Worm (Caenorhabditis elegans) whole organism, L4/young adult: ENCODE data around the gene F43C11.10.

ENCODE experiments used
- dao-5 ChIP-seq: sonication (generic microtip); optimal IDR thresholded peaks from 2 replicates; lab custom pipeline; 2016; ENCODE audit warnings: missing genotype, missing genetic modification characterization, moderate library complexity, missing compliant biosample characterization
- him-1 ChIP-seq: sonication (generic microtip); optimal IDR thresholded peaks from 2 replicates; lab custom pipeline; 2016; ENCODE audit warnings: missing genotype, missing genetic modification reagents, missing genetic modification characterization, missing compliant biosample characterization

DNA sequence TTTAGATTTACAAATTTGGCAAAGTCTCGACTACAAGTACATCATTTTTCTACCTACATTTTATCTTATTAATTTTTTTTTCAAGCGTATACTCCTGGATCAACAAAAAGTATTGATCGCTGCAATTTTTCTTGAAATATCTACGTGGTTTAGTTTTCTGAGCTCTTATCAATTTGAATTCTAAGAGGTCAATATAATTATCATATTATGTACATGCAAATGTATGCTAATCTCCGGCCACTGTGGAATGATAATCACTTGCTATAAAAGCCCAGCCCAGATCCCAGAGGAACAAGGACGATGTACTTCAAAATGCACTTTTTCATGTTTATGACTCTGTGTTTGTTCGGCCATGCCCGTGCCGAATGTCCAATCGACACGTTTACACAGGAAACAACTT lies 4.3 kb upstream of the F43C11.10 start, which contains the start of gene F43C11.1:
- TF ChIP-seq him-1 (tag; lab: Kevin White, UChicago) = no peak
- TF ChIP-seq dao-5 (tag; lab: Kevin White, UChicago) = no peak
